Fruit fly (Drosophila melanogaster) whole organism, embryonic: ENCODE results near the gene Amacr.

ENCODE experiments used
- Abd-B ChIP-seq: fragments of 200-800 bp; sonication (Bioruptor generic); optimal IDR thresholded peaks from 2 replicates; lab custom pipeline; 2018; ENCODE audit warnings: missing biosample characterization, mild to moderate bottlenecking, missing genetic modification characterization, moderate library complexity
- Ada2b ChIP-seq: fragments of 200-800 bp; sonication (Bioruptor generic); IDR thresholded peaks from 2 replicates; pipeline ENCODE4 v1.3.6; 2022; ENCODE audit warnings: missing biosample characterization, missing genetic modification characterization
- Atf-2 ChIP-seq: fragments of 200-800 bp; sonication (Bioruptor generic); optimal IDR thresholded peaks from 2 replicates; lab custom pipeline; 2016; ENCODE audit warnings: missing biosample characterization, missing genetic modification characterization
- CG11093 ChIP-seq: fragments of 200-800 bp; sonication (Bioruptor generic); IDR thresholded peaks from 3 replicates; pipeline ENCODE4 v1.3.6; 2022; ENCODE audit warnings: missing biosample characterization, missing genetic modification characterization
- CG12391 ChIP-seq: fragments of 200-800 bp; sonication (Bioruptor generic); optimal IDR thresholded peaks from 3 replicates; lab custom pipeline; 2018; ENCODE audit warnings: missing biosample characterization, mild to moderate bottlenecking, missing genetic modification characterization, moderate library complexity
- CG15073 ChIP-seq: fragments of 200-800 bp; sonication (Bioruptor generic); optimal IDR thresholded peaks from 2 replicates; lab custom pipeline; 2016; ENCODE audit warnings: missing biosample characterization, missing genetic modification characterization
- CG1529 ChIP-seq: fragments of 200-800 bp; sonication (Bioruptor generic); optimal IDR thresholded peaks from 3 replicates; lab custom pipeline; 2018; ENCODE audit warnings: missing biosample characterization, missing genetic modification characterization
- CG15696 ChIP-seq: fragments of 200-800 bp; sonication (Bioruptor generic); optimal IDR thresholded peaks from 2 replicates; lab custom pipeline; 2019; ENCODE audit warnings: missing biosample characterization, mild to moderate bottlenecking, missing genetic modification characterization, moderate library complexity
- CG1603 ChIP-seq: fragments of 200-800 bp; sonication (Bioruptor generic); optimal IDR thresholded peaks from 2 replicates; lab custom pipeline; 2019; ENCODE audit warnings: missing biosample characterization, mild to moderate bottlenecking, missing genetic modification characterization, moderate library complexity
- CG16863 ChIP-seq: fragments of 200-800 bp; sonication (Bioruptor generic); optimal IDR thresholded peaks from 3 replicates; lab custom pipeline; 2016; ENCODE audit warnings: missing biosample characterization, missing genetic modification characterization
- CG17186 ChIP-seq: fragments of 200-800 bp; sonication (Bioruptor generic); optimal IDR thresholded peaks from 3 replicates; lab custom pipeline; 2017; ENCODE audit warnings: missing biosample characterization, missing genetic modification reagents, missing genetic modification characterization
- CG17385 ChIP-seq: fragments of 200-800 bp; sonication (Bioruptor generic); optimal IDR thresholded peaks from 3 replicates; lab custom pipeline; 2018; ENCODE audit warnings: missing biosample characterization, mild to moderate bottlenecking, missing genetic modification characterization
- CG3838 ChIP-seq: fragments of 200-800 bp; sonication (Bioruptor generic); optimal IDR thresholded peaks from 3 replicates; lab custom pipeline; 2016; ENCODE audit warnings: missing biosample characterization, missing genetic modification characterization
- CG4820 ChIP-seq: fragments of 200-800 bp; sonication (Bioruptor generic); optimal IDR thresholded peaks from 3 replicates; lab custom pipeline; 2016; ENCODE audit warnings: missing biosample characterization, missing genetic modification characterization
- CG6654 ChIP-seq: fragments of 200-800 bp; sonication (Bioruptor generic); optimal IDR thresholded peaks from 2 replicates; lab custom pipeline; 2017; ENCODE audit warnings: missing biosample characterization, mild to moderate bottlenecking, missing genetic modification characterization
- CG6765 ChIP-seq: fragments of 200-800 bp; sonication (Bioruptor generic); optimal IDR thresholded peaks from 3 replicates; lab custom pipeline; 2017; ENCODE audit warnings: missing biosample characterization, mild to moderate bottlenecking, missing genetic modification characterization
- CG6854 ChIP-seq: fragments of 200-800 bp; sonication (Bioruptor generic); optimal IDR thresholded peaks from 3 replicates; lab custom pipeline; 2017; ENCODE audit warnings: missing biosample characterization, mild to moderate bottlenecking, missing genetic modification characterization
- CG7839 ChIP-seq: fragments of 200-800 bp; sonication (Bioruptor generic); optimal IDR thresholded peaks from 3 replicates; lab custom pipeline; 2018; ENCODE audit warnings: missing biosample characterization, mild to moderate bottlenecking, missing genetic modification characterization, moderate library complexity
- CG7963 ChIP-seq: fragments of 200-800 bp; sonication (Bioruptor generic); IDR thresholded peaks from 3 replicates; pipeline ENCODE4 v1.3.6; 2022; ENCODE audit warnings: missing biosample characterization, missing genetic modification characterization; ENCODE audit not compliant: partially characterized antibody
- CG8281 ChIP-seq: fragments of 200-800 bp; sonication (Bioruptor generic); optimal IDR thresholded peaks from 2 replicates; lab custom pipeline; 2018; ENCODE audit warnings: missing biosample characterization, mild to moderate bottlenecking, missing genetic modification characterization, moderate library complexity
- CG8388 ChIP-seq: fragments of 200-800 bp; sonication (Bioruptor generic); optimal IDR thresholded peaks from 2 replicates; lab custom pipeline; 2019; ENCODE audit warnings: missing biosample characterization, mild to moderate bottlenecking, missing genetic modification characterization, moderate library complexity
- CG8765 ChIP-seq: fragments of 200-800 bp; sonication (Bioruptor generic); IDR thresholded peaks from 2 replicates; pipeline ENCODE4 v1.3.6; 2022; ENCODE audit warnings: missing biosample characterization, missing genetic modification characterization
- Dad ChIP-seq: fragments of 200-800 bp; sonication (Bioruptor generic); optimal IDR thresholded peaks from 3 replicates; lab custom pipeline; 2016; ENCODE audit warnings: missing biosample characterization, missing genetic modification characterization
- E2f2 ChIP-seq: fragments of 200-800 bp; sonication (Bioruptor generic); IDR thresholded peaks from 2 replicates; pipeline ENCODE4 v1.3.6; 2022; ENCODE audit warnings: missing biosample characterization, missing genetic modification characterization
- Hmx ChIP-seq: fragments of 200-800 bp; sonication (Bioruptor generic); optimal IDR thresholded peaks from 2 replicates; lab custom pipeline; 2016; ENCODE audit warnings: missing biosample characterization, missing genetic modification characterization
- Mad ChIP-seq: fragments of 200-800 bp; sonication (Bioruptor generic); optimal IDR thresholded peaks from 2 replicates; lab custom pipeline; 2016; ENCODE audit warnings: missing biosample characterization, missing genetic modification characterization
- NC2α ChIP-seq: fragments of 200-800 bp; sonication (Bioruptor generic); optimal IDR thresholded peaks from 2 replicates; lab custom pipeline; 2016; ENCODE audit warnings: missing biosample characterization, missing genetic modification characterization
- Nf-YC ChIP-seq: fragments of 200-800 bp; optimal IDR thresholded peaks from 3 replicates; lab custom pipeline; 2019; ENCODE audit warnings: missing biosample characterization, mild to moderate bottlenecking, missing genetic modification characterization, moderate library complexity
- NfI ChIP-seq: fragments of 200-800 bp; sonication (Bioruptor generic); optimal IDR thresholded peaks from 3 replicates; lab custom pipeline; 2018; ENCODE audit warnings: missing biosample characterization, mild to moderate bottlenecking, missing genetic modification characterization, moderate library complexity
- Pdp1 ChIP-seq, 2 experiments: fragments of 200-800 bp; sonication (Bioruptor generic); optimal IDR thresholded peaks; 3 replicates each; lab custom pipeline; 2016; ENCODE audit warnings: missing biosample characterization in 2 of 2, missing genetic modification characterization in 2 of 2, mild to moderate bottlenecking in 1 of 2, moderate library complexity in 1 of 2
- Sry-δ ChIP-seq: fragments of 200-800 bp; sonication (Bioruptor generic); optimal IDR thresholded peaks from 2 replicates; lab custom pipeline; 2016; ENCODE audit warnings: missing biosample characterization, missing genetic modification characterization
- ab ChIP-seq: fragments of 200-800 bp; sonication (Bioruptor generic); optimal IDR thresholded peaks from 2 replicates; lab custom pipeline; 2016; ENCODE audit warnings: missing biosample characterization, missing genetic modification characterization
- aop ChIP-seq: fragments of 200-800 bp; sonication (Bioruptor generic); IDR thresholded peaks from 2 replicates; pipeline ENCODE4 v1.3.6; 2022; ENCODE audit warnings: missing biosample characterization, missing genetic modification characterization
- ci ChIP-seq: fragments of 200-800 bp; sonication (Bioruptor generic); IDR thresholded peaks from 3 replicates; pipeline ENCODE4 v1.3.6; 2022; ENCODE audit warnings: missing biosample characterization, missing genetic modification characterization
- cwo ChIP-seq: fragments of 200-800 bp; sonication (Bioruptor generic); optimal IDR thresholded peaks from 3 replicates; lab custom pipeline; 2017; ENCODE audit warnings: missing biosample characterization, missing genetic modification characterization, mild to moderate bottlenecking, moderate library complexity, missing genetic modification reagents
- da ChIP-seq: fragments of 200-800 bp; sonication (Bioruptor generic); optimal IDR thresholded peaks from 2 replicates; lab custom pipeline; 2016; ENCODE audit warnings: missing biosample characterization, missing genetic modification characterization
- dmrt99B ChIP-seq: fragments of 200-800 bp; sonication (Bioruptor generic); optimal IDR thresholded peaks from 2 replicates; lab custom pipeline; 2018; ENCODE audit warnings: missing biosample characterization, mild to moderate bottlenecking, missing genetic modification characterization, moderate library complexity
- ems ChIP-seq: fragments of 200-800 bp; sonication (Bioruptor generic); optimal IDR thresholded peaks from 3 replicates; lab custom pipeline; 2016; ENCODE audit warnings: missing biosample characterization, missing genetic modification characterization
- gcm2 ChIP-seq: fragments of 200-800 bp; sonication (Bioruptor generic); optimal IDR thresholded peaks from 2 replicates; lab custom pipeline; 2016; ENCODE audit warnings: missing biosample characterization, missing genetic modification characterization
- grau ChIP-seq: fragments of 200-800 bp; optimal IDR thresholded peaks from 3 replicates; lab custom pipeline; 2019; ENCODE audit warnings: missing biosample characterization, mild to moderate bottlenecking, missing genetic modification characterization, moderate library complexity
- ham ChIP-seq: fragments of 200-800 bp; sonication (Bioruptor generic); IDR thresholded peaks from 2 replicates; pipeline ENCODE4 v1.3.6; 2022; ENCODE audit warnings: missing biosample characterization, missing genetic modification characterization
- jigr1 ChIP-seq: fragments of 200-800 bp; sonication (Bioruptor generic); IDR thresholded peaks from 3 replicates; pipeline ENCODE4 v1.3.6; 2022; ENCODE audit warnings: missing biosample characterization, missing genetic modification characterization
- mam ChIP-seq: fragments of 200-800 bp; sonication (Bioruptor generic); optimal IDR thresholded peaks from 3 replicates; lab custom pipeline; 2016; ENCODE audit warnings: missing biosample characterization, missing genetic modification characterization
- schlank ChIP-seq: fragments of 200-800 bp; sonication (Bioruptor generic); optimal IDR thresholded peaks from 2 replicates; lab custom pipeline; 2018; ENCODE audit warnings: missing biosample characterization, mild to moderate bottlenecking, missing genetic modification characterization
- sens ChIP-seq: fragments of 200-800 bp; sonication (Bioruptor generic); peaks from one replicate; lab custom pipeline; 2016; ENCODE audit warnings: missing biosample characterization, missing genetic modification characterization
- sisA ChIP-seq: fragments of 200-800 bp; sonication (Bioruptor generic); IDR thresholded peaks from 2 replicates; pipeline ENCODE4 v1.3.6; 2022; ENCODE audit warnings: missing biosample characterization, missing genetic modification characterization
- slp2 ChIP-seq: fragments of 200-800 bp; sonication (Bioruptor generic); optimal IDR thresholded peaks from 2 replicates; lab custom pipeline; 2016; ENCODE audit warnings: missing biosample characterization, missing genetic modification characterization
- sr ChIP-seq: fragments of 200-800 bp; sonication (Bioruptor generic); IDR thresholded peaks from 3 replicates; pipeline ENCODE4 v1.3.6; 2022; ENCODE audit warnings: missing biosample characterization, missing genetic modification characterization
- wor ChIP-seq: fragments of 200-800 bp; sonication (Bioruptor generic); IDR thresholded peaks from 2 replicates; pipeline ENCODE4 v1.3.6; 2022; ENCODE audit warnings: missing biosample characterization, missing genetic modification characterization
- zfh1 ChIP-seq: fragments of 200-800 bp; sonication (Bioruptor generic); IDR thresholded peaks from 3 replicates; pipeline ENCODE4 v1.3.6; 2022; ENCODE audit warnings: missing biosample characterization, missing genetic modification characterization

The Amacr gene

dm6 chr2L:20759809-20760485 lies 7.8 kb upstream of the Amacr start (continued):
- TF ChIP-seq dmrt99B (tag; lab: Kevin White, UChicago) (peak; percentile 75), cwo (GFP tag; lab: Kevin White, UChicago) (peak; percentile 11), CG6765 (GFP tag; lab: Kevin White, UChicago) (peak; percentile 21), NfI (GFP tag; lab: Kevin White, UChicago) (peak; percentile 15), ems (peak; percentile 22), aop (GFP tag; lab: Robert Waterston, UW) (no peak), da (GFP tag; lab: Kevin White, UChicago) (no peak), schlank (tag; lab: Kevin White, UChicago) (peak; percentile 15), CG15696 (tag; lab: Kevin White, UChicago) (no peak), CG15073 (no peak), Hmx (GFP tag; lab: Kevin White, UChicago) (no peak), jigr1 (0 out of 3 replicates have a peak, but pooled peaks have one; percentile 25), CG1529 (GFP tag; lab: Kevin White, UChicago) (peak; percentile 24), Dad (GFP tag; lab: Kevin White, UChicago) (no peak), CG16863 (GFP tag; lab: Kevin White, UChicago) (no peak), Nf-YC (tag; lab: Kevin White, UChicago) (peak; percentile 13), CG17385 (GFP tag; lab: Kevin White, UChicago) (peak; percentile 42), CG4820 (GFP tag; lab: Kevin White, UChicago) (peak; percentile 23), ab (GFP tag; lab: Kevin White, UChicago) (no peak), CG6854 (no peak), wor (GFP tag; lab: Robert Waterston, UW) (0 out of 2 replicates have a peak, but pooled peaks have one; percentile 25), CG6654 (GFP tag; lab: Kevin White, UChicago) (no peak), gcm2 (GFP tag; lab: Kevin White, UChicago) (no peak), Abd-B (peak; percentile 34), grau (tag; lab: Kevin White, UChicago) (peak; percentile 69), Ada2b (GFP tag; lab: Robert Waterston, UW) (peak; percentile 41; the same call in 1 of the 2 replicates), CG8388 (GFP tag; lab: Kevin White, UChicago) (peak; percentile 54), CG12391 (tag; lab: Kevin White, UChicago) (peak; percentile 63), CG3838 (no peak), CG11093 (GFP tag; lab: Robert Waterston, UW) (0 out of 3 replicates have a peak, but pooled peaks have one; percentile 35), Atf-2 (no peak), CG8281 (tag; lab: Kevin White, UChicago) (no peak), CG8765 (0 out of 2 replicates have a peak, but pooled peaks have one; percentile 28), Pdp1 (GFP tag; optimal IDR thresholded peaks at IDR 0.05; lab: Kevin White, UChicago) (peak; percentile 12 to 21), sens (GFP tag; lab: Kevin White, UChicago) (peak; percentile 72), zfh1 (GFP tag; lab: Robert Waterston, UW) (no peak; the same call in 2 of the 3 replicates), CG17186 (no peak), sisA (GFP tag; lab: Robert Waterston, UW) (peak; percentile 34), Sry-δ (GFP tag; lab: Kevin White, UChicago) (no peak), Mad (GFP tag; lab: Kevin White, UChicago) (no peak), E2f2 (GFP tag; lab: Robert Waterston, UW) (no peak), CG7963 (GFP tag; lab: Robert Waterston, UW) (no peak), sr (GFP tag; lab: Robert Waterston, UW) (no peak), ci (peak; percentile 6; the same call in 1 of the 3 replicates), ham (GFP tag; lab: Robert Waterston, UW) (no peak), CG7839 (tag; lab: Kevin White, UChicago) (peak; percentile 78), NC2α (GFP tag; lab: Kevin White, UChicago) (no peak), slp2 (GFP tag; lab: Kevin White, UChicago) (no peak), mam (peak; percentile 12), CG1603 (tag; lab: Kevin White, UChicago) (no peak)
